Worm (Caenorhabditis elegans) whole organism, L3 larva: ENCODE data around the gene srt-8.
"Not testable (repeated sequence)": the region's sequence is repeated elsewhere in the genome, so short reads cannot be mapped to it uniquely, and the experiment has no call there.

Experiments
- R02D3.7 ChIP-seq: fragments of 150-350 bp; optimal IDR thresholded peaks from 2 replicates; lab custom pipeline; 2014; ENCODE audit warnings: missing biosample characterization, missing genetic modification characterization
- ZK546.5 ChIP-seq: sonication (generic microtip); optimal IDR thresholded peaks from 2 replicates; lab custom pipeline; 2017; ENCODE audit warnings: missing biosample characterization, missing genetic modification characterization
- ama-1 ChIP-seq: fragments of 150-350 bp; optimal IDR thresholded peaks from 2 replicates; lab custom pipeline; 2018
- ceh-16 ChIP-seq: sonication (generic microtip); optimal IDR thresholded peaks from 2 replicates; lab custom pipeline; 2017; ENCODE audit warnings: missing biosample characterization, missing genetic modification characterization
- egl-27 ChIP-seq: sonication (generic microtip); optimal IDR thresholded peaks from 4 replicates; lab custom pipeline; 2017; ENCODE audit warnings: missing biosample characterization, missing genetic modification reagents, missing genetic modification characterization
- elt-1 ChIP-seq: fragments of 150-350 bp; optimal IDR thresholded peaks from 2 replicates; lab custom pipeline; 2014; ENCODE audit warnings: missing biosample characterization, missing genetic modification characterization
- elt-2 ChIP-seq: sonication (generic microtip); optimal IDR thresholded peaks from 2 replicates; lab custom pipeline; 2016; ENCODE audit warnings: missing genetic modification reagents, mild to moderate bottlenecking, missing genetic modification characterization, missing compliant biosample characterization
- elt-3 ChIP-seq, 3 experiments: fragments of 150-350 bp in 1 of 3; sonication (generic microtip) in 2 of 3; optimal IDR thresholded peaks; 2 replicates in 2 of 3; 4 replicates in 1 of 3; lab custom pipeline; 2014 to 2017; ENCODE audit warnings: missing biosample characterization in 3 of 3, missing genetic modification characterization in 3 of 3
- eor-1 ChIP-seq, 2 experiments: fragments of 150-350 bp; optimal IDR thresholded peaks; 2 replicates each; lab custom pipeline; 2014 to 2018; ENCODE audit warnings: missing biosample characterization in 2 of 2, missing genetic modification characterization in 2 of 2
- fkh-10 ChIP-seq: sonication (generic microtip); optimal IDR thresholded peaks from 2 replicates; lab custom pipeline; 2017; ENCODE audit warnings: missing biosample characterization, missing genetic modification reagents, missing genetic modification characterization
- fos-1 ChIP-seq: fragments of 150-350 bp; optimal IDR thresholded peaks from 2 replicates; lab custom pipeline; 2014; ENCODE audit warnings: missing biosample characterization, missing genetic modification characterization
- hmg-11 ChIP-seq: sonication (generic microtip); optimal IDR thresholded peaks from 2 replicates; lab custom pipeline; 2016; ENCODE audit warnings: missing genetic modification characterization, missing compliant biosample characterization
- jun-1 ChIP-seq: fragments of 150-350 bp; optimal IDR thresholded peaks from 2 replicates; lab custom pipeline; 2014; ENCODE audit warnings: missing biosample characterization, missing genetic modification reagents, missing genetic modification characterization
- lin-15B ChIP-seq: fragments of 150-350 bp; optimal IDR thresholded peaks from 2 replicates; lab custom pipeline; 2014; ENCODE audit warnings: missing biosample characterization, missing genetic modification characterization
- lin-39 ChIP-seq: fragments of 150-350 bp; optimal IDR thresholded peaks from 2 replicates; lab custom pipeline; 2018; ENCODE audit warnings: missing biosample characterization, missing genetic modification reagents, missing genetic modification characterization
- mdl-1 ChIP-seq: fragments of 150-350 bp; optimal IDR thresholded peaks from 2 replicates; lab custom pipeline; 2014; ENCODE audit warnings: missing biosample characterization, missing genetic modification characterization
- mml-1 ChIP-seq: fragments of 150-350 bp; sonication (generic microtip); optimal IDR thresholded peaks from 3 replicates; lab custom pipeline; 2014; ENCODE audit warnings: missing biosample characterization, missing genetic modification characterization
- nfya-1 ChIP-seq: sonication (generic microtip); optimal IDR thresholded peaks from 2 replicates; lab custom pipeline; 2017; ENCODE audit warnings: missing genetic modification characterization, mild to moderate bottlenecking, missing compliant biosample characterization, antibody characterized with exemption, moderate library complexity; ENCODE audit not compliant: insufficient read depth
- nhr-11 ChIP-seq: fragments of 150-350 bp; optimal IDR thresholded peaks from 2 replicates; lab custom pipeline; 2014; ENCODE audit warnings: missing biosample characterization, missing genetic modification characterization
- nhr-12 ChIP-seq: fragments of 150-350 bp; optimal IDR thresholded peaks from 2 replicates; lab custom pipeline; 2014; ENCODE audit warnings: missing biosample characterization, missing genetic modification characterization
- nhr-23 ChIP-seq: fragments of 150-350 bp; optimal IDR thresholded peaks from 2 replicates; lab custom pipeline; 2014; ENCODE audit warnings: missing biosample characterization, missing genetic modification reagents, missing genetic modification characterization
- nhr-237 ChIP-seq: fragments of 150-350 bp; optimal IDR thresholded peaks from 2 replicates; lab custom pipeline; 2014; ENCODE audit warnings: missing biosample characterization, missing genetic modification characterization
- nhr-25 ChIP-seq: sonication (generic microtip); optimal IDR thresholded peaks from 2 replicates; lab custom pipeline; 2017; ENCODE audit warnings: missing biosample characterization, missing genetic modification characterization
- nhr-43 ChIP-seq: sonication (generic microtip); optimal IDR thresholded peaks from 2 replicates; lab custom pipeline; 2016; ENCODE audit warnings: mild to moderate bottlenecking, missing genetic modification characterization, missing compliant biosample characterization; ENCODE audit not compliant: poor library complexity, severe bottlenecking
- nhr-67 ChIP-seq: fragments of 150-350 bp; optimal IDR thresholded peaks from 2 replicates; lab custom pipeline; 2014; ENCODE audit warnings: missing biosample characterization, missing genetic modification characterization
- nhr-76 ChIP-seq: fragments of 150-350 bp; sonication (generic microtip); optimal IDR thresholded peaks from 5 replicates; lab custom pipeline; 2014; ENCODE audit warnings: missing biosample characterization, missing genetic modification characterization
- nhr-77 ChIP-seq: fragments of 150-350 bp; optimal IDR thresholded peaks from 2 replicates; lab custom pipeline; 2014; ENCODE audit warnings: missing biosample characterization, missing genetic modification characterization
- pha-4 ChIP-seq: fragments of 150-350 bp; optimal IDR thresholded peaks from 2 replicates; lab custom pipeline; 2014; ENCODE audit warnings: missing biosample characterization, missing genetic modification reagents, missing genetic modification characterization
- pqm-1 ChIP-seq: fragments of 150-350 bp; optimal IDR thresholded peaks from 2 replicates; lab custom pipeline; 2017; ENCODE audit warnings: missing biosample characterization, missing genetic modification characterization, inconsistent platforms
- sea-2 ChIP-seq: fragments of 150-350 bp; sonication (generic microtip); optimal IDR thresholded peaks from 4 replicates; lab custom pipeline; 2014; ENCODE audit warnings: missing biosample characterization, missing genetic modification reagents, missing genetic modification characterization
- skn-1 ChIP-seq: fragments of 150-350 bp; optimal IDR thresholded peaks from 2 replicates; lab custom pipeline; 2014; ENCODE audit warnings: missing biosample characterization, missing genetic modification characterization
- unc-39 ChIP-seq: sonication (generic microtip); optimal IDR thresholded peaks from 4 replicates; lab custom pipeline; 2017; ENCODE audit warnings: missing biosample characterization, missing genetic modification characterization
- unc-62 ChIP-seq: fragments of 150-350 bp; sonication (generic microtip); optimal IDR thresholded peaks from 4 replicates; lab custom pipeline; 2014; ENCODE audit warnings: missing biosample characterization, missing genetic modification reagents, missing genetic modification characterization
- zag-1 ChIP-seq: fragments of 150-350 bp; optimal IDR thresholded peaks from 2 replicates; lab custom pipeline; 2014; ENCODE audit warnings: missing biosample characterization, missing genetic modification characterization
- ztf-11 ChIP-seq: fragments of 150-350 bp; optimal IDR thresholded peaks from 2 replicates; lab custom pipeline; 2014; ENCODE audit warnings: missing biosample characterization, missing genetic modification characterization

The srt-8 gene

ce11 chrV:3080792-3081191, 5.6 kb upstream of the srt-8 start, which contains the start of gene srt-5:
Gene srt-5 (minus strand): TSS chrV:3080892.
- no peak for TF ChIP-seq mdl-1 (tag; lab: Kevin White, UChicago)
- no peak for TF ChIP-seq elt-1
- no peak for TF ChIP-seq nhr-12 (tag; lab: Kevin White, UChicago)
- TF ChIP-seq nhr-23 (tag; lab: Kevin White, UChicago): no peak
- no peak for TF ChIP-seq elt-3 (tag; optimal IDR thresholded peaks at IDR 0.05; lab: Kevin White, UChicago)
- no peak for TF ChIP-seq unc-62
- TF ChIP-seq ama-1: no peak
- no peak for TF ChIP-seq zag-1 (tag; lab: Kevin White, UChicago)
- no peak for TF ChIP-seq lin-15B (tag; lab: Kevin White, UChicago)
- TF ChIP-seq nhr-25 (tag; lab: Kevin White, UChicago): no peak
- TF ChIP-seq nhr-76: no peak
- TF ChIP-seq pqm-1 (tag; lab: Kevin White, UChicago): no peak
- TF ChIP-seq, all 47 proteins: peak for 0

- no peak for TF ChIP-seq fkh-10
- no peak for TF ChIP-seq ztf-11
- no peak for TF ChIP-seq lin-39 (tag; lab: Kevin White, UChicago)
- TF ChIP-seq nhr-43: no peak
- no peak for TF ChIP-seq ZK546.5 (tag; lab: Kevin White, UChicago)
- TF ChIP-seq elt-3 (tag; optimal IDR thresholded peaks at IDR 0.05; lab: Kevin White, UChicago): no peak
- no peak for TF ChIP-seq jun-1 (tag; lab: Kevin White, UChicago)
- TF ChIP-seq fos-1: no peak
Measured at ce11 chrV:3081471-3081870, 4.9 kb upstream of the srt-8 start, which contains the start of gene srt-7. Gene srt-7 (plus strand): TSS chrV:3081771.

- TF ChIP-seq lin-15B (tag; lab: Kevin White, UChicago) (no peak), elt-2 (no peak), nhr-25 (tag; lab: Kevin White, UChicago) (no peak), ztf-11 (no peak), mdl-1 (tag; lab: Kevin White, UChicago) (no peak)
Measured at ce11 chrV:3088768-3089167, 2.4 kb downstream of the srt-8 start, which contains the start of gene acs-21. Gene acs-21 (plus strand): TSS chrV:3089068.

ce11 chrV:3094351-3094750, 8.0 kb downstream of the srt-8 start, which contains the start of gene cyp-33C9:
Gene cyp-33C9 (minus strand): TSS chrV:3094561.
- TF ChIP-seq elt-2 (peak; percentile 20), nhr-25 (tag; lab: Kevin White, UChicago) (no peak), zag-1 (tag; lab: Kevin White, UChicago) (no peak), unc-62 (no peak), R02D3.7 (tag; lab: Kevin White, UChicago) (no peak), eor-1 (tag; optimal IDR thresholded peaks at IDR 0.05; lab: Kevin White, UChicago) (no peak), nhr-76 (no peak), pha-4 (tag; lab: Kevin White, UChicago) (peak; percentile 59), mdl-1 (tag; lab: Kevin White, UChicago) (no peak), nhr-43 (no peak), jun-1 (tag; lab: Kevin White, UChicago) (no peak), unc-39 (tag; lab: Kevin White, UChicago) (no peak), lin-39 (tag; lab: Kevin White, UChicago) (no peak), hmg-11 (tag; lab: Kevin White, UChicago) (no peak), nhr-237 (tag; lab: Kevin White, UChicago) (no peak)

- no peak for TF ChIP-seq mml-1 (tag; lab: Kevin White, UChicago)
Measured at ce11 chrV:3100527-3100926, 14.2 kb downstream of the srt-8 start.

- not testable (repeated sequence) for TF ChIP-seq nhr-76; ceh-16 (tag; lab: Kevin White, UChicago); skn-1 (tag; lab: Kevin White, UChicago)
Measured at ce11 chrV:3102049-3102448, 15.7 kb downstream of the srt-8 start, which contains the start of gene Y73C8C.4. Gene Y73C8C.4 (minus strand): TSS chrV:3102149.

- TF ChIP-seq zag-1 (tag; lab: Kevin White, UChicago) (no peak), egl-27 (tag; lab: Kevin White, UChicago) (no peak), ceh-16 (tag; lab: Kevin White, UChicago) (no peak), nhr-11 (no peak), sea-2 (GFP tag; lab: Kevin White, UChicago) (no peak), nhr-67 (no peak), mml-1 (tag; lab: Kevin White, UChicago) (no peak), fos-1 (no peak), nhr-12 (tag; lab: Kevin White, UChicago) (no peak), nhr-77 (tag; lab: Kevin White, UChicago) (no peak), nfya-1 (no peak)
Measured at ce11 chrV:3104134-3104533, 17.8 kb downstream of the srt-8 start, which contains the start of gene str-66. Gene str-66 (minus strand): TSS chrV:3104234.
